Worm (Caenorhabditis elegans) whole organism, L1 larva: ENCODE measurements around the gene plep-1.

Source experiments
- C34B4.2 ChIP-seq: sonication (generic microtip); optimal IDR thresholded peaks from 2 replicates; lab custom pipeline; 2017; ENCODE audit warnings: mild to moderate bottlenecking, missing genetic modification characterization, missing compliant biosample characterization
- ama-1 ChIP-seq: fragments of 150-350 bp; optimal IDR thresholded peaks from 2 replicates; lab custom pipeline; 2014
- efl-1 ChIP-seq, 4 experiments: fragments of 150-350 bp; optimal IDR thresholded peaks in 3 of 4; peaks in 1 of 4; 1 replicate in 1 of 4; 2 replicates in 3 of 4; lab custom pipeline; 2014; ENCODE audit warnings: missing biosample characterization in 2 of 4, missing genetic modification characterization in 2 of 4, missing genetic modification reagents in 2 of 4
- lin-13 ChIP-seq: fragments of 150-350 bp; optimal IDR thresholded peaks from 2 replicates; lab custom pipeline; 2014; ENCODE audit warnings: missing biosample characterization, missing genetic modification reagents, missing genetic modification characterization
- lir-3 ChIP-seq: sonication (generic microtip); optimal IDR thresholded peaks from 2 replicates; lab custom pipeline; 2016; ENCODE audit warnings: mild to moderate bottlenecking, missing genetic modification characterization, moderate library complexity, missing compliant biosample characterization; ENCODE audit not compliant: poor library complexity
- mdl-1 ChIP-seq, 2 experiments: fragments of 150-350 bp; optimal IDR thresholded peaks; 2 replicates each; lab custom pipeline; 2014 to 2017; ENCODE audit warnings: missing biosample characterization in 2 of 2, missing genetic modification characterization in 2 of 2, inconsistent platforms in 1 of 2
- nhr-12 ChIP-seq: sonication (generic microtip); optimal IDR thresholded peaks from 2 replicates; lab custom pipeline; 2017; ENCODE audit warnings: missing biosample characterization, missing genetic modification characterization
- nhr-76 ChIP-seq: sonication (generic microtip); optimal IDR thresholded peaks from 2 replicates; lab custom pipeline; 2017; ENCODE audit warnings: missing biosample characterization, missing genetic modification characterization
- pag-3 ChIP-seq: sonication (generic microtip); optimal IDR thresholded peaks from 2 replicates; lab custom pipeline; 2017; ENCODE audit warnings: missing genetic modification characterization, mild to moderate bottlenecking, missing compliant biosample characterization, antibody characterized with exemption, borderline replicate concordance; ENCODE audit not compliant: insufficient read depth
- pqm-1 ChIP-seq: sonication (generic microtip); optimal IDR thresholded peaks from 3 replicates; lab custom pipeline; 2017; ENCODE audit warnings: missing biosample characterization, missing genetic modification characterization
- snpc-4 ChIP-seq: fragments of 150-350 bp; optimal IDR thresholded peaks from 2 replicates; lab custom pipeline; 2014; ENCODE audit warnings: missing biosample characterization, missing genetic modification characterization
- unc-62 ChIP-seq: fragments of 150-350 bp; optimal IDR thresholded peaks from 2 replicates; lab custom pipeline; 2014; ENCODE audit warnings: missing biosample characterization, missing genetic modification reagents, missing genetic modification characterization
- ztf-11 ChIP-seq, 2 experiments: sonication (generic microtip); optimal IDR thresholded peaks; 2 replicates each; lab custom pipeline; 2016 to 2017; ENCODE audit warnings: missing genetic modification characterization in 2 of 2, missing biosample characterization in 1 of 2, missing compliant biosample characterization in 1 of 2

ce11 chrII:4319537-4320019 is 7.6 kb upstream of the plep-1 start, which contains the start of gene Y52E8A.6:
- TF ChIP-seq mdl-1 (tag; optimal IDR thresholded peaks at IDR 0.05; lab: Kevin White, UChicago) (no peak), lin-13 (no peak), lir-3 (tag; lab: Kevin White, UChicago) (no peak), efl-1 (optimal IDR thresholded peaks at IDR 0.05; lab: Kevin White, UChicago) (no peak), efl-1 (GFP tag; optimal IDR thresholded peaks at IDR 0.05 in 1 of 2; lab: Kevin White, UChicago) (no peak), nhr-76 (no peak), snpc-4 (tag; lab: Kevin White, UChicago) (no peak), pqm-1 (no peak), unc-62 (GFP tag; lab: Kevin White, UChicago) (no peak), C34B4.2 (no peak), ama-1 (lab: Kevin White, UChicago) (no peak), nhr-12 (tag; lab: Kevin White, UChicago) (no peak), pag-3 (tag; lab: Kevin White, UChicago) (no peak), ztf-11 (tag; optimal IDR thresholded peaks at IDR 0.05; lab: Kevin White, UChicago) (no peak)
